Worm (Caenorhabditis elegans) whole organism, L2 larva: ENCODE data around the gene M04G7.1.

Source experiments
- egl-27 ChIP-seq: sonication (generic microtip); optimal IDR thresholded peaks from 3 replicates; lab custom pipeline; 2017; ENCODE audit warnings: missing biosample characterization, missing genetic modification reagents, missing genetic modification characterization
- lin-39 ChIP-seq: fragments of 150-350 bp; optimal IDR thresholded peaks from 2 replicates; lab custom pipeline; 2014; ENCODE audit warnings: missing biosample characterization, missing genetic modification reagents, missing genetic modification characterization
- mab-5 ChIP-seq: fragments of 150-350 bp; optimal IDR thresholded peaks from 2 replicates; lab custom pipeline; 2014; ENCODE audit warnings: missing biosample characterization, missing genetic modification characterization
- nhr-23 ChIP-seq: fragments of 150-350 bp; optimal IDR thresholded peaks from 2 replicates; lab custom pipeline; 2014; ENCODE audit warnings: missing biosample characterization, missing genetic modification reagents, missing genetic modification characterization
- nhr-25 ChIP-seq: fragments of 150-350 bp; sonication (generic microtip); optimal IDR thresholded peaks from 3 replicates; lab custom pipeline; 2014; ENCODE audit warnings: missing biosample characterization, missing genetic modification characterization
- nhr-77 ChIP-seq: fragments of 150-350 bp; optimal IDR thresholded peaks from 2 replicates; lab custom pipeline; 2014; ENCODE audit warnings: missing biosample characterization, missing genetic modification characterization
- peb-1 ChIP-seq: fragments of 150-350 bp; optimal IDR thresholded peaks from 2 replicates; lab custom pipeline; 2014; ENCODE audit warnings: missing biosample characterization, missing genetic modification characterization
- ztf-1 ChIP-seq: fragments of 200-800 bp; sonication (Bioruptor generic); conservative IDR thresholded peaks from 2 replicates; pipeline ENCODE4 v1.3.6; 2022; ENCODE audit warnings: missing genetic modification characterization, missing compliant biosample characterization

DNA sequence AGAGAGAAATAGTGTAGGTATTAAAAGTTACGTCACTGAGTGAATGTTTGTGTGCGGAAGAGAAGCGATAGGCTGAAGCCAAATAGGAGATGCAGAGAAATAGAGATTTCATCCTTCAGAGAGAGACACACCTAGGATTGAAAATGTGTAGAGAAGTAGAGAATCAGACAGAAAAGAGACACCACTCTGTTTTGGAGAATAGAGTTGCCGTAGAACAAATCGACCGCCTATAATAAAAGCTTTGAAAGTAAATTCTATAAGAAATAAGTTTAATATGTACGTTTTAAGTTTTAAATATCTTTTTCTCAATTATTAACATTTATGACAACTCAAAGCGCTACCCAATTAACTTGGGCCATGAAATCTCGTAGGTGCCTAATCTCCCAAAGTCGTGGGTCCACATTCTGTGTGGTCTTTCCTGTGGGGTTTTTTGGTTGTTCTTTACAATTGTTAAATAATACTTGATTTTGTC is 45.1 kb upstream of the M04G7.1 start, which contains the start of gene T07A9.12:
- TF ChIP-seq nhr-77 (tag; lab: Kevin White, UChicago) = no peak
- no peak for TF ChIP-seq peb-1 (tag; lab: Kevin White, UChicago)
- TF ChIP-seq egl-27 (tag; lab: Kevin White, UChicago) = peak; percentile 9
- no peak for TF ChIP-seq ztf-1
- no peak for TF ChIP-seq mab-5 (tag; lab: Kevin White, UChicago)
- TF ChIP-seq lin-39 (tag; lab: Kevin White, UChicago) = no peak
- TF ChIP-seq nhr-25 = peak; percentile 79
- no peak for TF ChIP-seq nhr-23 (tag; lab: Kevin White, UChicago)
